Worm (Caenorhabditis elegans): ENCODE measurements around the gene sdz-10.
A peak's percentile ranks its signal among the peaks of the same experiment; 100 is the strongest.

The sdz-10 gene

ce11 chrII:2752536-2752935, 19.5 kb downstream of the sdz-10 start, which contains the start of gene F29A7.6 (continued):
- TF ChIP-seq ceh-22 (tag; optimal IDR thresholded peaks at IDR 0.05) (no peak), ahr-1 (tag; optimal IDR thresholded peaks at IDR 0.05) (no peak), zip-5 (tag; optimal IDR thresholded peaks at IDR 0.05) (peak; percentile 51), eyg-1 (tag; optimal IDR thresholded peaks at IDR 0.05) (peak; percentile 4), nfya-1 (tag; optimal IDR thresholded peaks at IDR 0.05) (peak; percentile 24), pat-9 (tag; optimal IDR thresholded peaks at IDR 0.05) (no peak), ceh-14 (tag; optimal IDR thresholded peaks at IDR 0.05) (peak; percentile 69), ceh-2 (tag; optimal IDR thresholded peaks at IDR 0.05) (peak; percentile 75), F13H6.1 (tag; optimal IDR thresholded peaks at IDR 0.05) (peak; percentile 2)

- no peak for TF ChIP-seq ceh-24 (tag; optimal IDR thresholded peaks at IDR 0.05)
- TF ChIP-seq elt-4 (tag; optimal IDR thresholded peaks at IDR 0.05): no peak
- no peak for TF ChIP-seq ttx-3 (tag; optimal IDR thresholded peaks at IDR 0.05)
- TF ChIP-seq syd-9 (tag; optimal IDR thresholded peaks at IDR 0.05): no peak
- no peak for TF ChIP-seq dve-1 (tag; optimal IDR thresholded peaks at IDR 0.05)
- no peak for TF ChIP-seq K02D7.2 (tag; optimal IDR thresholded peaks at IDR 0.05)
- no peak for TF ChIP-seq rnt-1 (tag; optimal IDR thresholded peaks at IDR 0.05)
- TF ChIP-seq Y22D7AL.16 (tag; optimal IDR thresholded peaks at IDR 0.05): no peak
- TF ChIP-seq unc-42 (tag; optimal IDR thresholded peaks at IDR 0.05): no peak
Observed at ce11 chrII:2751278-2751677, 20.8 kb downstream of the sdz-10 start.

- TF ChIP-seq ahr-1 (tag; optimal IDR thresholded peaks at IDR 0.05): no peak
- TF ChIP-seq pqm-1 (tag; optimal IDR thresholded peaks at IDR 0.05): no peak
- TF ChIP-seq zip-5 (tag; optimal IDR thresholded peaks at IDR 0.05): no peak
- TF ChIP-seq K02D7.2 (tag; optimal IDR thresholded peaks at IDR 0.05): no peak
- no peak for TF ChIP-seq ceh-24 (tag; optimal IDR thresholded peaks at IDR 0.05)
- TF ChIP-seq elt-2 (tag; optimal IDR thresholded peaks at IDR 0.05): peak; percentile 66
- TF ChIP-seq pha-2 (tag; optimal IDR thresholded peaks at IDR 0.05): no peak
Observed at ce11 chrII:2749595-2750048, 22.4 kb downstream of the sdz-10 start, which contains the start of gene F29A7.4. TSS of gene F29A7.4 (plus strand) at chrII:2749998.

- TF ChIP-seq mec-3 (tag; optimal IDR thresholded peaks at IDR 0.05; ENCODE audit: borderline replicate concordance) (no peak), unc-86 (tag; optimal IDR thresholded peaks at IDR 0.05) (no peak), dmd-4 (tag; optimal IDR thresholded peaks at IDR 0.05; ENCODE audit: borderline replicate concordance) (no peak), hlh-6 (tag; optimal IDR thresholded peaks at IDR 0.05) (no peak), ceh-18 (tag; optimal IDR thresholded peaks at IDR 0.05) (peak; percentile 41), tbx-7 (tag; optimal IDR thresholded peaks at IDR 0.05) (no peak), nfya-1 (tag; optimal IDR thresholded peaks at IDR 0.05) (peak; percentile 44), lin-11 (tag; optimal IDR thresholded peaks at IDR 0.05) (no peak), pqm-1 (tag; optimal IDR thresholded peaks at IDR 0.05) (no peak), zip-5 (tag; optimal IDR thresholded peaks at IDR 0.05) (no peak), npax-4 (tag; optimal IDR thresholded peaks at IDR 0.05) (no peak), nhr-232 (tag; optimal IDR thresholded peaks at IDR 0.05) (no peak), ceh-14 (tag; optimal IDR thresholded peaks at IDR 0.05) (peak; percentile 47), K09A11.1 (tag; optimal IDR thresholded peaks at IDR 0.05; ENCODE audit: insufficient read depth) (no peak), syd-9 (tag; optimal IDR thresholded peaks at IDR 0.05) (no peak), madf-2 (tag; optimal IDR thresholded peaks at IDR 0.05) (no peak), ahr-1 (tag; optimal IDR thresholded peaks at IDR 0.05) (no peak), dve-1 (tag; optimal IDR thresholded peaks at IDR 0.05) (no peak), fkh-6 (tag; optimal IDR thresholded peaks at IDR 0.05) (no peak), ttx-3 (tag; optimal IDR thresholded peaks at IDR 0.05) (no peak), hlh-15 (tag; optimal IDR thresholded peaks at IDR 0.05) (no peak), unc-42 (tag; optimal IDR thresholded peaks at IDR 0.05) (peak; percentile 71), ceh-6 (GFP tag; optimal IDR thresholded peaks at IDR 0.05) (no peak), pax-1 (tag; optimal IDR thresholded peaks at IDR 0.05) (no peak), sox-4 (tag; optimal IDR thresholded peaks at IDR 0.05) (no peak), ref-2 (tag; optimal IDR thresholded peaks at IDR 0.05) (no peak), sox-2 (GFP tag; IDR thresholded peaks at IDR 0.05) (no peak), fkh-10 (GFP tag; optimal IDR thresholded peaks at IDR 0.05) (no peak), che-1 (tag; optimal IDR thresholded peaks at IDR 0.05) (no peak), ztf-16 (tag; optimal IDR thresholded peaks at IDR 0.05) (no peak), pha-2 (tag; optimal IDR thresholded peaks at IDR 0.05) (no peak), eyg-1 (tag; optimal IDR thresholded peaks at IDR 0.05) (no peak), K02D7.2 (tag; optimal IDR thresholded peaks at IDR 0.05) (no peak), T23F11.4 (GFP tag; optimal IDR thresholded peaks at IDR 0.05) (no peak), tbx-2 (tag; optimal IDR thresholded peaks at IDR 0.05) (peak; percentile 53)
Observed at ce11 chrII:2747956-2748621, 24.0 kb downstream of the sdz-10 start.

Data from whole organism, late embryonic.